Fruit fly (Drosophila melanogaster): ENCODE measurements around the gene ph-d.

- TF ChIP-seq fd85E (GFP tag; optimal IDR thresholded peaks at IDR 0.05) (no peak), Met (GFP tag; optimal IDR thresholded peaks at IDR 0.05) (no peak), dac (GFP tag; optimal IDR thresholded peaks at IDR 0.05) (no peak), CG9139 (GFP tag; optimal IDR thresholded peaks at IDR 0.05) (no peak), CG11294 (GFP tag; IDR thresholded peaks at IDR 0.05) (no peak), dsx (GFP tag; optimal IDR thresholded peaks at IDR 0.05; ENCODE audit: poor library complexity, severe bottlenecking) (no peak), Gug (GFP tag; IDR thresholded peaks at IDR 0.05) (no peak), achi (GFP tag; optimal IDR thresholded peaks at IDR 0.05) (no peak)
Observed at dm6 chrX:2155868-2156267, 32.8 kb upstream of the ph-d start.

Measured in whole organism, prepupa.